Worm (Caenorhabditis elegans) whole organism, early embryonic: ENCODE measurements around the gene tbp-1.

Source experiments
- B0310.2 ChIP-seq: sonication (generic microtip); optimal IDR thresholded peaks from 2 replicates; lab custom pipeline; 2016; ENCODE audit warnings: mild to moderate bottlenecking, missing genetic modification characterization, missing compliant biosample characterization
- F13C5.2 ChIP-seq: sonication (generic microtip); optimal IDR thresholded peaks from 2 replicates; lab custom pipeline; 2017; ENCODE audit warnings: mild to moderate bottlenecking, missing genetic modification characterization, inconsistent platforms, missing compliant biosample characterization
- aly-1 ChIP-seq: sonication (generic microtip); optimal IDR thresholded peaks from 2 replicates; lab custom pipeline; 2016; ENCODE audit warnings: missing genetic modification characterization, missing compliant biosample characterization
- ama-1 ChIP-seq: fragments of 150-350 bp; optimal IDR thresholded peaks from 2 replicates; lab custom pipeline; 2014
- ceh-13 ChIP-seq: fragments of 200-800 bp; sonication (Bioruptor generic); optimal IDR thresholded peaks from 2 replicates; lab custom pipeline; 2018; ENCODE audit warnings: mild to moderate bottlenecking, missing genetic modification characterization, missing compliant biosample characterization
- ceh-36 ChIP-seq: sonication (generic microtip); optimal IDR thresholded peaks from 2 replicates; lab custom pipeline; 2016; ENCODE audit warnings: missing genetic modification characterization, inconsistent platforms, missing compliant biosample characterization
- ets-7 ChIP-seq: sonication (generic microtip); optimal IDR thresholded peaks from 2 replicates; lab custom pipeline; 2016; ENCODE audit warnings: missing genotype, missing genetic modification characterization, missing compliant biosample characterization
- flt-1 ChIP-seq: fragments of 200-800 bp; sonication (Bioruptor generic); IDR thresholded peaks from 2 replicates; pipeline ENCODE4 v1.3.6; 2022; ENCODE audit warnings: missing genetic modification characterization, missing compliant biosample characterization
- hmbx-1 ChIP-seq: sonication (generic microtip); optimal IDR thresholded peaks from 2 replicates; lab custom pipeline; 2016; ENCODE audit warnings: mild to moderate bottlenecking, missing genetic modification characterization, missing compliant biosample characterization
- hmg-4 ChIP-seq: fragments of 200-800 bp; sonication (Bioruptor generic); optimal IDR thresholded peaks from 2 replicates; lab custom pipeline; 2018; ENCODE audit warnings: mild to moderate bottlenecking, missing genetic modification characterization, missing compliant biosample characterization
- hnd-1 ChIP-seq: sonication (generic microtip); optimal IDR thresholded peaks from 2 replicates; lab custom pipeline; 2016; ENCODE audit warnings: missing genetic modification characterization, missing compliant biosample characterization
- pes-1 ChIP-seq: fragments of 200-800 bp; sonication (Bioruptor generic); IDR thresholded peaks from 2 replicates; pipeline ENCODE4 v1.3.6; 2022; ENCODE audit warnings: missing genetic modification reagents, missing genetic modification characterization, missing compliant biosample characterization
- scrt-1 ChIP-seq: fragments of 200-800 bp; sonication (Bioruptor generic); IDR thresholded peaks from 2 replicates; pipeline ENCODE4 v1.3.6; 2022; ENCODE audit warnings: missing genetic modification characterization, missing compliant biosample characterization
- sea-1 ChIP-seq: fragments of 200-800 bp; sonication (Bioruptor generic); conservative IDR thresholded peaks from 2 replicates; pipeline ENCODE4 v1.3.6; 2022; ENCODE audit warnings: missing genetic modification characterization, missing compliant biosample characterization
- tbx-11 ChIP-seq: fragments of 200-800 bp; sonication (Bioruptor generic); IDR thresholded peaks from 2 replicates; pipeline ENCODE4 v1.3.6; 2022; ENCODE audit warnings: missing genetic modification characterization, missing compliant biosample characterization
- tbx-37 ChIP-seq: fragments of 200-800 bp; sonication (Bioruptor generic); conservative IDR thresholded peaks from 2 replicates; pipeline ENCODE4 v1.3.6; 2022; ENCODE audit warnings: missing genetic modification reagents, missing genetic modification characterization, missing compliant biosample characterization
- tra-4 ChIP-seq: sonication (generic microtip); optimal IDR thresholded peaks from 2 replicates; lab custom pipeline; 2017; ENCODE audit warnings: missing genetic modification characterization, missing compliant biosample characterization

Gene tbp-1

DNA sequence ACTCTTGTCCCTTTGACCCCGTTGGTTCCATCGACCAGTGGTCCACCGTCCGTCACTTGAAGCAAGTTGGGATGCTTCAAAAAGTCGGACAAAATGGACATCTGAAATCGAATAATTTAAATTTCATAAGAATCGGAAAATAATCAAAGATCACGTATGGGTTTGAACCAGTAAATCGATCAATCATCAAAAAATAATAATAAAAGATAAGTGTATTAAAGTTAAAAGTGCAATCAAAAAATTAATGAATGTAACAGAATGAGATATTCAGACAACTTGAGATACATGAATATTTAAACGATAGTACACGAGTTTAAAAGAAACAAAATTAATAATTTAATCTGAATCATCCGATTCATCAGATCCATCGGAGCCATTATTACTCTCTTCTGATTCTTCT, 4.9 kb upstream of the tbp-1 start, which contains the start of gene T20B12.7:
Gene T20B12.7, minus strand, starts transcription at position 101 of the 400 bp plus-strand sequence.
- TF ChIP-seq ceh-13 (GFP tag; lab: Kevin White, UChicago) (no peak), flt-1 (GFP tag; lab: Robert Waterston, UW) (no peak), tbx-11 (GFP tag; lab: Robert Waterston, UW) (no peak), F13C5.2 (tag; lab: Kevin White, UChicago) (no peak), ama-1 (lab: Kevin White, UChicago) (no peak)

DNA sequence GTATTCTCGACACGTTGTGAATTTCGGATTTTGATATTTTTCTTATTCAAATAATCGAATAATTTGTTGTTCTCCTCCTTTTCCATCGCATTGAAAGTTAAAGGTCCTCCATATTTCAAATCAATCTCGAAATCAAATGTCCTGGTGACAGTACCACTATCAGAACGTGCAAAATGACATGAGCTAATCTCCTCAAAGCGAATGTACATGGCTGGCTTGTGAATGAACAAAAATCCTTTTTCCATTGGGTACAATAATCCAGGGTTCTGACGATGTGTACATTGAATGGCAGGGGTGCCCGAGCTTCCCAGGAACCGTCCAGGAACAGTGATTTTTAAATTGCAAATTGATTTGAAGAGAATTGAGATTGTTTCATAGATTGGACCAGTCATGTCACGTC, 3.7 kb upstream of the tbp-1 start:
- TF ChIP-seq flt-1 (GFP tag; lab: Robert Waterston, UW) (no peak), B0310.2 (tag; lab: Kevin White, UChicago) (no peak), sea-1 (GFP tag; lab: Robert Waterston, UW) (no peak), tbx-37 (no peak), scrt-1 (GFP tag; lab: Robert Waterston, UW) (no peak)

DNA sequence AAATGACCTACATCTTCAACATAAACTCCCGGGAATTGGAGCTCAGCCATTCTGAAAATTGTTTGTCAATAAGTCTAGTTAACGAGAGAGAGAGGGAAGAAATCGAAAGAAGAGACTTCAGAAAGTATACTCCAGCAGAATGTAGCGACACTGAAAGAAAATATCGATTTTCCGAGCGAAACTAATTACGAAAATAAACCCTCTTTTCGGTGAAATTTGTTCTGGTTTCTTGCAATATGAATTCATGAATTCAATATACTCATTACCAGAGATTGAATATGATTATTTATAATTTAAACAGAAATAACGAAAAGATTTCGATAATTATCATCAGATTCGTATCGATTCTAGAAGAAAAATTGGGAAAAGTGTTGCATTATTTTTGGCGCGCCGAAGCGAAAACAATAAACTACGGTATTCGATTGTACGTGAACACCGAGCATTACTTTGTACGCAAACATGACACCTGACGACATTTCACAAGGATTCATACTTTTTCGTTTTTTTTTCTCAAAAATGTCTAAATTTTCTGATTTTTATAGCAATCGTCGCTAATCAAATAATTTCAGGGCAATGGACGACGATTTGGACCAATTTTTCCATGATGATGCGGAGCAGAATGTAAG, 2.2 kb upstream of the tbp-1 start, which contains the start of the genes hmg-4 and T20B12.3:
Gene hmg-4, minus strand, starts transcription at position 51 of the 626 bp plus-strand sequence.
Gene T20B12.3, plus strand, starts transcription at position 570 of the 626 bp plus-strand sequence.
- TF ChIP-seq aly-1 (no peak), F13C5.2 (tag; lab: Kevin White, UChicago) (peak; percentile 18)

DNA sequence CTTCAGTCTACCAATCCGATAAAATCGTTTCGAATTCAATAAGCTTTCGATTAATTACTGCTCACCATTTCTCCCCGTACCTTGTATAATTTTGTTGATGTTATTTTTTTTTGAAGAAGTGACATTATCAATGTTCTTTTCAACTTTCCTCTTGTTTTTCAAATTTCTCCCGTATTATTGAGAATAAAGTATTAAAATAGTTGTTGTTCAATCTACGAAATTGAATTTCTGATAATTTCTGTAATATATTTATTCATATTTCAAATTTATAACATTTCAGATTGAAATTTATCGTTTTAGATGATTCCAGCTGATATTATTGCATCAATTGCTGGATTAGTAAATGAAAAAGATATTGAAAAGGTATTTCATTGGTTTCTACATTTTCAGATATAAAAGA, 2.1 kb downstream of the tbp-1 start, which contains the start of gene trd-1:
Gene trd-1, plus strand, starts transcription at position 301 of the 400 bp plus-strand sequence.
- TF ChIP-seq ama-1 (lab: Kevin White, UChicago) (no peak), B0310.2 (tag; lab: Kevin White, UChicago) (no peak), scrt-1 (GFP tag; lab: Robert Waterston, UW) (no peak), aly-1 (no peak), F13C5.2 (tag; lab: Kevin White, UChicago) (no peak), ceh-13 (GFP tag; lab: Kevin White, UChicago) (no peak), pes-1 (GFP tag; lab: Robert Waterston, UW) (no peak), tbx-37 (no peak), sea-1 (GFP tag; lab: Robert Waterston, UW) (no peak), ets-7 (no peak), tra-4 (tag; lab: Kevin White, UChicago) (no peak), hnd-1 (no peak), ceh-36 (tag; lab: Kevin White, UChicago) (no peak), hmg-4 (GFP tag; lab: Kevin White, UChicago) (no peak), hmbx-1 (tag; lab: Kevin White, UChicago) (no peak), flt-1 (GFP tag; lab: Robert Waterston, UW) (no peak), tbx-11 (GFP tag; lab: Robert Waterston, UW) (no peak)

DNA sequence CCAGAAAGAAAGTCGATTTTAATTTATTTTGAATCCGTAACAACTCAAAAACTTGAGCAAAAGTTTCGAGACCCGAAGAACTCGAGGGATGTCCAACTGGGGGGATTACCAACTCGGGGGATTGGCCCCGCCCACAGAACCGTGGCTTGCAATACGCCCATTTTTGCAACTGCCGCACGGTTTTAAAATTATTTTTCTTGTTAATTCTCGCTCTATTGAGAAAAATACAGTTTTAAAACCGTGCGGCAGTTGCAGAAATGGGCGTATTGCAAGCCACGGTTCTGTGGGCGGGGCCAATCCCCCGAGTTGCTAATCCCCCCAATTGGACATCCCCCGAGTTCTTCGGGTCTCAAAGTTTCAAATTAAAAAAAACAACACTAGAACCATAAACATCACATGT, 2.7 kb downstream of the tbp-1 start:
- peak; percentile 44; the same call in 1 of the 2 replicates for TF ChIP-seq pes-1 (GFP tag; lab: Robert Waterston, UW)

DNA sequence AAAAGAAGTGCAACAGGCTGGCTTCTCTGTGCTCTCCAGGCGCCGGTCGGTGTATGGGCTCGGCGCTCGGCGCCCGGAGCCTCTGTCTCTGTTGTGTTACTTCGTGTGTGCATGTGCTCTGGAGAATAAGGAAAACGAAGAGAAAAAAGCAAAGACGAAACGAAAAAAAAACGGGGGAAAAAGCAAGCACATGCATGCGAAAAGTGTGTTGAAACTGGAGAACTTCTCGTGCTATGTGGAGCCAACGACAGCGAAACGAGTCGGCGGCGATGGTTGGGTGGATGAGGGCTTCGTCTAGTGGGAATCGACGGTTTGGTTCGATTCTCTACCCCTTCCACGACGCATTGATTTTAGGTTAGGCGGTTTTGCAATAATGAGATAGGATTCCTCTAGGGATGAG, 3.5 kb downstream of the tbp-1 start:
- no peak for TF ChIP-seq tbx-37
- TF ChIP-seq ceh-13 (GFP tag; lab: Kevin White, UChicago), result no peak
- no peak for TF ChIP-seq sea-1 (GFP tag; lab: Robert Waterston, UW)
- no peak for TF ChIP-seq tra-4 (tag; lab: Kevin White, UChicago)
- TF ChIP-seq tbx-11 (GFP tag; lab: Robert Waterston, UW), result no peak
- no peak for TF ChIP-seq ama-1 (lab: Kevin White, UChicago)
- TF ChIP-seq scrt-1 (GFP tag; lab: Robert Waterston, UW), result no peak
- no peak for TF ChIP-seq hmbx-1 (tag; lab: Kevin White, UChicago)
- no peak for TF ChIP-seq F13C5.2 (tag; lab: Kevin White, UChicago)
- TF ChIP-seq ets-7, result no peak
- TF ChIP-seq B0310.2 (tag; lab: Kevin White, UChicago), result no peak
- no peak for TF ChIP-seq hmg-4 (GFP tag; lab: Kevin White, UChicago)
- TF ChIP-seq ceh-36 (tag; lab: Kevin White, UChicago), result no peak
- TF ChIP-seq aly-1, result no peak
- TF ChIP-seq flt-1 (GFP tag; lab: Robert Waterston, UW), result no peak
- TF ChIP-seq pes-1 (GFP tag; lab: Robert Waterston, UW), result no peak

DNA sequence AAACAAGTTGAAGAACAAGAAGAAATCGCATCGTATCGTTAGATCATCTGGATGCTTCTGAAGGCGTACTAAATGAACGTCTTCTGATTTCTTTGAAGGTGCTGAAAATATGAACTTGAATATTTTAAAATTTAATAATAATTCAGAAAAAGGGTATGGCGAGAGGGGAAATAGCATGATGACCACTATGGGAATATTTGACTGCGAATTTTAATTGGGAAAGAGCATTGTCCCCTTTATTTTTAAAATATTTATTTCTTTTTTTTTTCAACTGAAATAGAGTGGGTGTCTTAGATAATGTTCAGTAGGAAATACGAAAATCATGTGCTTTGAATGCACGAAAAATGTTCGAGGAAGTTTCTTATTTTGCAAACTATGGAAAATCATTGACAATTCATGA, 11.5 kb downstream of the tbp-1 start, which contains the start of gene lgc-50:
Gene lgc-50, minus strand, starts transcription at position 101 of the 400 bp plus-strand sequence.
- TF ChIP-seq tra-4 (tag; lab: Kevin White, UChicago), result no peak
- TF ChIP-seq flt-1 (GFP tag; lab: Robert Waterston, UW), result no peak
- no peak for TF ChIP-seq sea-1 (GFP tag; lab: Robert Waterston, UW)
- TF ChIP-seq tbx-37, result no peak
- TF ChIP-seq hnd-1, result no peak
- TF ChIP-seq hmbx-1 (tag; lab: Kevin White, UChicago), result no peak
- no peak for TF ChIP-seq aly-1
- TF ChIP-seq B0310.2 (tag; lab: Kevin White, UChicago), result no peak
- no peak for TF ChIP-seq ceh-36 (tag; lab: Kevin White, UChicago)
- TF ChIP-seq ets-7, result no peak
- TF ChIP-seq scrt-1 (GFP tag; lab: Robert Waterston, UW), result no peak

DNA sequence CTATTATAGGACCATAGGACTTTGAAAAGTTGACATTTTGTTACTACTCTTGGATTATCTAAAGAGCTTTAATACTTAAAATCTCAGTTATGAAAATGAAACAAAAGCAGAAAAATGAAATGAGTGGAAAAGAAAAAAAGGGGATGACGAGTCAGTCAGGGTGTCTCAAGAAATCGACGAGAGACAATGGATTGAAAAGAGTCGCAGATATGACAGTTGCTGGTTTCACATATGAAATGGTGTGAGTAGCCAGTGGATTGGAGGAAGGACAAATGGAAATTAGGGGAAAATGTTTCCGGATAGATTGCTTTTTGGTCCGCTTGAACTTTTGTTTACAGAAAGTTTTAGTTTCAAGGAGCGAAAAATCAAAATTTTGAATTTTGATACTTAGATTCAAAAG, 13.4 kb downstream of the tbp-1 start:
- TF ChIP-seq hmg-4 (GFP tag; lab: Kevin White, UChicago), result no peak
- no peak for TF ChIP-seq sea-1 (GFP tag; lab: Robert Waterston, UW)
- TF ChIP-seq tra-4 (tag; lab: Kevin White, UChicago), result no peak
- TF ChIP-seq pes-1 (GFP tag; lab: Robert Waterston, UW), result no peak
- no peak for TF ChIP-seq ceh-36 (tag; lab: Kevin White, UChicago)
- TF ChIP-seq flt-1 (GFP tag; lab: Robert Waterston, UW), result no peak
- no peak for TF ChIP-seq ama-1 (lab: Kevin White, UChicago)
- TF ChIP-seq tbx-11 (GFP tag; lab: Robert Waterston, UW), result no peak
- no peak for TF ChIP-seq hmbx-1 (tag; lab: Kevin White, UChicago)
- no peak for TF ChIP-seq tbx-37
- TF ChIP-seq B0310.2 (tag; lab: Kevin White, UChicago), result no peak
- no peak for TF ChIP-seq ceh-13 (GFP tag; lab: Kevin White, UChicago)
- no peak for TF ChIP-seq scrt-1 (GFP tag; lab: Robert Waterston, UW)
- no peak for TF ChIP-seq F13C5.2 (tag; lab: Kevin White, UChicago)
- TF ChIP-seq ets-7, result no peak
- TF ChIP-seq aly-1, result no peak
- no peak for TF ChIP-seq hnd-1
